Worm (Caenorhabditis elegans): ENCODE data around the gene F56A8.3.

DNA sequence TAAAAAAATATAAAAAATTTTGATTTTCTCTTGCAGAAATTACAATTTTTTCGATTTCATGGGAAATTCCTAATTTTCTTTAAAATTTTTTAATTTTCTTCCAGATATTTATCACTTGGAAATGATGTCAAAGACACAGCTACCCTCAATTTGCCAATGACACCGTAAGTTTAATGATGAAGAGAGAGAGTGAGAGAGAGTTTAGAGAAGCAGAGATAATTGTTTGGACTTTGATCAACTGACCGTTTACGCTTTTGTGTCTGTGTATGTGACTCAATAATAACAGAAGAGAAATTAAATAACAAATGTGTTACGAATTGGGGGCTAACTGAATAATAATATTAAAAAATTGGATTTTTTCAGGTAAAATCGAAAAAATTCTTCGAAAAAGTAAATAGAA is 53.9 kb downstream of the F56A8.3 start:
- TF ChIP-seq ama-1 (optimal IDR thresholded peaks at IDR 0.05), result no peak
- no peak for TF ChIP-seq fkh-4 (tag; optimal IDR thresholded peaks at IDR 0.05; ENCODE audit: borderline replicate concordance)
- peak; percentile 1 for TF ChIP-seq snpc-4 (tag; optimal IDR thresholded peaks at IDR 0.05)
- TF ChIP-seq nhr-237 (tag; optimal IDR thresholded peaks at IDR 0.05), result no peak
